Fruit fly (Drosophila melanogaster): ENCODE results near the gene CG11828.

- TF ChIP-seq Sin3A (optimal IDR thresholded peaks at IDR 0.05) (no peak), Myc (optimal IDR thresholded peaks at IDR 0.05) (no peak), ttk (optimal IDR thresholded peaks at IDR 0.05) (no peak), insv (optimal IDR thresholded peaks at IDR 0.05) (no peak), psq (optimal IDR thresholded peaks at IDR 0.05) (no peak)
Measured at dm6 chr3R:28886813-28887212, 36.0 kb upstream of the CG11828 start.
